Fruit fly (Drosophila melanogaster): ENCODE data around the gene CG15373.

Gene CG15373

DNA sequence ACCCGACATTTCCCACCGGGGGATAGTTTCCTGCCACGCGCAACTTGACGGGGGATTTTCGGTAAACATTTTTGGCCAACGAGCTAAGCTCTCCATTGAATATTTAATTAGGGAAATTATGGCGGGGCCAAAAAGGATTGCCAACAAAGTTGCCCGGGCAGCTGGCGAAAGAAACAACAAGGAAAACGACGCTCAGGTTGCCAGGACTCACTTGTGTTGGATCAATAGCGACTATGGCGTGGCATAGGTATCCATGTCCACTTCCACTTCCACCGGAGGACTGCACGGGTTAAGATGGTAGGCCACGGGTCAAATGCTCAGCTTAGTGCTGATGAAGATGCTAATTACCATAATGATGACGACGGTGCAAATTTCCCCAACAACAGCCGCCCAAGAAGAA, at the start of gene CG15373:
Gene CG15373, plus strand, starts transcription at position 301 of the 400 bp plus-strand sequence.
- no peak for TF ChIP-seq Hr83 (GFP tag; optimal IDR thresholded peaks at IDR 0.05; ENCODE audit: poor library complexity, severe bottlenecking)
- TF ChIP-seq tai (GFP tag; optimal IDR thresholded peaks at IDR 0.05), result no peak
- no peak for TF ChIP-seq usp (GFP tag; optimal IDR thresholded peaks at IDR 0.05)
- TF ChIP-seq dl (GFP tag; optimal IDR thresholded peaks at IDR 0.05; ENCODE audit: insufficient read depth in 1 of 2, partially characterized antibody in 2 of 2), result no peak
- TF ChIP-seq CG32264 (GFP tag; optimal IDR thresholded peaks at IDR 0.05), result no peak
- no peak for TF ChIP-seq Dfd (GFP tag; optimal IDR thresholded peaks at IDR 0.05)
- TF ChIP-seq brk (GFP tag; optimal IDR thresholded peaks at IDR 0.05), result no peak
- no peak for TF ChIP-seq CrebA (GFP tag; optimal IDR thresholded peaks at IDR 0.05; ENCODE audit: borderline replicate concordance)
- no peak for TF ChIP-seq sv (GFP tag; optimal IDR thresholded peaks at IDR 0.05)
- TF ChIP-seq jim (GFP tag; optimal IDR thresholded peaks at IDR 0.05), result no peak
- no peak for TF ChIP-seq Mio (GFP tag; optimal IDR thresholded peaks at IDR 0.05)
- TF ChIP-seq Sp1 (GFP tag; optimal IDR thresholded peaks at IDR 0.05), result no peak
- TF ChIP-seq Dif (GFP tag; optimal IDR thresholded peaks at IDR 0.05; ENCODE audit: partially characterized antibody), result no peak
- TF ChIP-seq fru (GFP tag; optimal IDR thresholded peaks at IDR 0.05), result no peak
- no peak for TF ChIP-seq psq (GFP tag; optimal IDR thresholded peaks at IDR 0.05)
- no peak for TF ChIP-seq dsf (GFP tag; optimal IDR thresholded peaks at IDR 0.05; ENCODE audit: borderline replicate concordance)

- TF ChIP-seq h (GFP tag; optimal IDR thresholded peaks at IDR 0.05) (no peak), Hnf4 (GFP tag; optimal IDR thresholded peaks at IDR 0.05) (no peak), N (GFP tag; optimal IDR thresholded peaks at IDR 0.05) (no peak), OdsH (GFP tag; optimal IDR thresholded peaks at IDR 0.05) (no peak), Hr78 (GFP tag; optimal IDR thresholded peaks at IDR 0.05) (no peak)
Measured at dm6 chrX:17995535-17995934, 48.3 kb upstream of the CG15373 start.

DNA sequence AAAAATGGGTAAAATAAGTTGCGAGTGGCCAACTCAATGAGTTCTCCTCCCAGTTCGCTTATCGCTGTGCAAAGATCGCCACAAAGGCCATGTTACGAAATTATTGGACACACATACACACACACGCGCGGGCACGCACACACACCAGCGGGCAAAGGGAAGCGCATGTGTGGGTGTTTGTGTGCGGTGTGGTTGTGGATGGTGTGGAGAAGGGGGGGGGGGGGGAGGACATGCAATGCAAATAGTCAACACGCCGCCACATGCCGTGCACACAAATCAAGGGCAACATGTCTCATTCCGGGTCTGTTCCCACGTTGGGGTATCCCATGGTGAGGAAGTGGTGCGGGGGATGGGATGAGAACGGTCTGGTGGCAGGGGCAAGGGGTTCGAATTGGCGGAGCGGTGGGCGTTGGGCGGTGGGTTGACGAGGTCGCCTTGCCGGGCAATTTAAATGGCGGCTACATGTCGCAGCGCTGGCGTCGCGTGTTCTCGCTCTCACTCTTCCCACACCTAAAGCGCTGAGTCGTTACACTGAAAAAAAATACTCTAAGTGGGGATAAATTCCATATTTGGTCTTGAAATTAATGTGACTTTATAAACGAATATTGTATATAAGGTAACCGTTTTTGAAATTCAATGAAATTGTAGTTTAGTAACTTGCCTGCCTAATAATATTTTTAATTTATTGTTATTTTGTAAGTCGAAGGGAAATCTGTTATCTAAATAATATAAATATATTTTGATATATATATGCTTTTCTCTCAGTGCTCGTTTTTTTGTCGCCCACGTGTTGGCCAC, 39.8 kb upstream of the CG15373 start:
- no peak for TF ChIP-seq Jra (GFP tag; optimal IDR thresholded peaks at IDR 0.05)
- TF ChIP-seq Dfd (GFP tag; optimal IDR thresholded peaks at IDR 0.05), result peak; percentile 58

- no peak for TF ChIP-seq Jra (GFP tag; optimal IDR thresholded peaks at IDR 0.05)
- no peak for TF ChIP-seq br (GFP tag; optimal IDR thresholded peaks at IDR 0.05)
- TF ChIP-seq N (GFP tag; optimal IDR thresholded peaks at IDR 0.05), result no peak
- no peak for TF ChIP-seq h (GFP tag; optimal IDR thresholded peaks at IDR 0.05)
- no peak for TF ChIP-seq Vsx2 (GFP tag; optimal IDR thresholded peaks at IDR 0.05; ENCODE audit: partially characterized antibody)
- no peak for TF ChIP-seq CrebA (GFP tag; optimal IDR thresholded peaks at IDR 0.05; ENCODE audit: borderline replicate concordance)
- TF ChIP-seq Dif (GFP tag; optimal IDR thresholded peaks at IDR 0.05; ENCODE audit: partially characterized antibody), result no peak
- no peak for TF ChIP-seq CG9705 (GFP tag; optimal IDR thresholded peaks at IDR 0.05)
- TF ChIP-seq rgr (GFP tag; optimal IDR thresholded peaks at IDR 0.05), result no peak
Measured at dm6 chrX:18007506-18007905, 36.3 kb upstream of the CG15373 start, which contains the start of gene CG12672. Gene CG12672, minus strand, starts transcription at chrX:18007606.

dm6 chrX:18009438-18009837, 34.4 kb upstream of the CG15373 start:
- TF ChIP-seq Hr83 (GFP tag; optimal IDR thresholded peaks at IDR 0.05; ENCODE audit: poor library complexity, severe bottlenecking) (no peak), dmrt93B (GFP tag; optimal IDR thresholded peaks at IDR 0.05) (no peak), GATAd (GFP tag; optimal IDR thresholded peaks at IDR 0.05) (no peak), tai (GFP tag; optimal IDR thresholded peaks at IDR 0.05) (no peak), Jra (GFP tag; optimal IDR thresholded peaks at IDR 0.05) (no peak), Abd-B (GFP tag; optimal IDR thresholded peaks at IDR 0.05) (no peak), rgr (GFP tag; optimal IDR thresholded peaks at IDR 0.05) (no peak), sage (GFP tag; optimal IDR thresholded peaks at IDR 0.05) (no peak), brk (GFP tag; optimal IDR thresholded peaks at IDR 0.05) (no peak), h (GFP tag; optimal IDR thresholded peaks at IDR 0.05) (no peak), fru (GFP tag; optimal IDR thresholded peaks at IDR 0.05) (no peak), usp (GFP tag; optimal IDR thresholded peaks at IDR 0.05) (no peak), OdsH (GFP tag; optimal IDR thresholded peaks at IDR 0.05) (no peak), ey (GFP tag; optimal IDR thresholded peaks at IDR 0.05) (no peak), dl (GFP tag; optimal IDR thresholded peaks at IDR 0.05; ENCODE audit: insufficient read depth in 1 of 2, partially characterized antibody in 2 of 2) (no peak), lola (GFP tag; optimal IDR thresholded peaks at IDR 0.05) (no peak), Dif (GFP tag; optimal IDR thresholded peaks at IDR 0.05; ENCODE audit: partially characterized antibody) (no peak), Sp1 (GFP tag; optimal IDR thresholded peaks at IDR 0.05) (no peak), sv (GFP tag; optimal IDR thresholded peaks at IDR 0.05) (no peak), Dfd (GFP tag; optimal IDR thresholded peaks at IDR 0.05) (no peak)

All from whole organism, wandering third instar larva.